Fruit fly (Drosophila melanogaster) whole organism, embryonic: ENCODE results near the gene CG2124.
A peak's percentile ranks its signal among the peaks of the same experiment; 100 is the strongest.

Source experiments
- Awh ChIP-seq: fragments of 200-800 bp; sonication (Bioruptor generic); IDR thresholded peaks from 2 replicates; pipeline ENCODE4, ENCODE4 v1.3.6; 2022; ENCODE audit warnings: missing biosample characterization, missing genetic modification characterization
- Bgb ChIP-seq: fragments of 200-800 bp; sonication (Bioruptor generic); IDR thresholded peaks from 2 replicates; pipeline ENCODE4 v1.3.6; 2022; ENCODE audit warnings: missing biosample characterization, missing genetic modification characterization; ENCODE audit not compliant: partially characterized antibody
- CG10431 ChIP-seq: fragments of 200-800 bp; sonication (Bioruptor generic); optimal IDR thresholded peaks from 3 replicates; lab custom pipeline; 2018; ENCODE audit warnings: missing biosample characterization, mild to moderate bottlenecking, missing genetic modification characterization
- CG10462 ChIP-seq: fragments of 200-800 bp; sonication (Bioruptor generic); optimal IDR thresholded peaks from 2 replicates; lab custom pipeline; 2016; ENCODE audit warnings: missing biosample characterization, missing genetic modification characterization
- CG11085 ChIP-seq: fragments of 200-800 bp; sonication (Bioruptor generic); IDR thresholded peaks from 2 replicates; pipeline ENCODE4 v1.3.6; 2022; ENCODE audit warnings: missing biosample characterization, missing genetic modification characterization
- CG12236 ChIP-seq: fragments of 200-800 bp; sonication (Bioruptor generic); optimal IDR thresholded peaks from 2 replicates; lab custom pipeline; 2016; ENCODE audit warnings: missing biosample characterization, missing genetic modification characterization
- CG14050 ChIP-seq: fragments of 200-800 bp; sonication (Bioruptor generic); IDR thresholded peaks from 3 replicates; pipeline ENCODE4 v1.3.6; 2022; ENCODE audit warnings: missing biosample characterization, missing genetic modification characterization
- CG1647 ChIP-seq: fragments of 200-800 bp; sonication (Bioruptor generic); optimal IDR thresholded peaks from 3 replicates; lab custom pipeline; 2016; ENCODE audit warnings: missing biosample characterization, missing genetic modification characterization
- CG18599 ChIP-seq: fragments of 200-800 bp; sonication (Bioruptor generic); optimal IDR thresholded peaks from 3 replicates; lab custom pipeline; 2017; ENCODE audit warnings: missing biosample characterization, missing genetic modification characterization, mild to moderate bottlenecking, moderate library complexity, missing genetic modification reagents
- CG2120 ChIP-seq: fragments of 200-800 bp; sonication (Bioruptor generic); optimal IDR thresholded peaks from 3 replicates; lab custom pipeline; 2016; ENCODE audit warnings: missing biosample characterization, missing genetic modification characterization
- CG2199 ChIP-seq: fragments of 200-800 bp; sonication (Bioruptor generic); IDR thresholded peaks from 3 replicates; pipeline ENCODE4 v1.3.6; 2022; ENCODE audit warnings: missing biosample characterization, missing genetic modification characterization
- CG32532 ChIP-seq: fragments of 200-800 bp; sonication (Bioruptor generic); IDR thresholded peaks from 2 replicates; pipeline ENCODE4 v1.3.6; 2022; ENCODE audit warnings: missing biosample characterization, missing genetic modification characterization
- CG34376 ChIP-seq: fragments of 200-800 bp; sonication (Bioruptor generic); optimal IDR thresholded peaks from 2 replicates; lab custom pipeline; 2018; ENCODE audit warnings: missing biosample characterization, mild to moderate bottlenecking, missing genetic modification characterization
- CG6683 ChIP-seq: fragments of 200-800 bp; sonication (Bioruptor generic); optimal IDR thresholded peaks from 2 replicates; lab custom pipeline; 2017; ENCODE audit warnings: missing biosample characterization, mild to moderate bottlenecking, missing genetic modification characterization, missing genetic modification reagents
- CG8359 ChIP-seq: fragments of 200-800 bp; sonication (Bioruptor generic); optimal IDR thresholded peaks from 2 replicates; lab custom pipeline; 2017; ENCODE audit warnings: missing biosample characterization, mild to moderate bottlenecking, missing genetic modification characterization, borderline replicate concordance
- CG8388 ChIP-seq: fragments of 200-800 bp; sonication (Bioruptor generic); optimal IDR thresholded peaks from 2 replicates; lab custom pipeline; 2019; ENCODE audit warnings: missing biosample characterization, mild to moderate bottlenecking, missing genetic modification characterization, moderate library complexity
- CG9215 ChIP-seq: fragments of 200-800 bp; sonication (Bioruptor generic); IDR thresholded peaks from 2 replicates; pipeline ENCODE4 v1.3.6; 2022; ENCODE audit warnings: missing biosample characterization, missing genetic modification characterization
- CG9437 ChIP-seq: fragments of 200-800 bp; sonication (Bioruptor generic); optimal IDR thresholded peaks from 2 replicates; lab custom pipeline; 2018; ENCODE audit warnings: missing biosample characterization, mild to moderate bottlenecking, missing genetic modification characterization
- CG9727 ChIP-seq: fragments of 200-800 bp; sonication (Bioruptor generic); optimal IDR thresholded peaks from 3 replicates; lab custom pipeline; 2017; ENCODE audit warnings: missing biosample characterization, mild to moderate bottlenecking, missing genetic modification characterization
- Dbx ChIP-seq: fragments of 200-800 bp; sonication (Bioruptor generic); IDR thresholded peaks from 3 replicates; pipeline ENCODE4 v1.3.6; 2022; ENCODE audit warnings: missing biosample characterization, missing genetic modification characterization
- Deaf1 ChIP-seq: fragments of 200-800 bp; optimal IDR thresholded peaks from 3 replicates; lab custom pipeline; 2019; ENCODE audit warnings: missing biosample characterization, mild to moderate bottlenecking, missing genetic modification characterization, moderate library complexity
- Dip3 ChIP-seq: fragments of 200-800 bp; sonication (Bioruptor generic); optimal IDR thresholded peaks from 3 replicates; lab custom pipeline; 2016; ENCODE audit warnings: missing biosample characterization, missing genetic modification characterization
- Drgx ChIP-seq: fragments of 200-800 bp; sonication (Bioruptor generic); IDR thresholded peaks from 2 replicates; pipeline ENCODE4 v1.3.6; 2022; ENCODE audit warnings: missing biosample characterization, missing genetic modification characterization
- Fer2 ChIP-seq: fragments of 200-800 bp; sonication (Bioruptor generic); optimal IDR thresholded peaks from 2 replicates; lab custom pipeline; 2018; ENCODE audit warnings: missing biosample characterization, mild to moderate bottlenecking, missing genetic modification characterization, moderate library complexity
- H15 ChIP-seq: fragments of 200-800 bp; sonication (Bioruptor generic); IDR thresholded peaks from 3 replicates; pipeline ENCODE4 v1.3.6; 2022; ENCODE audit warnings: missing biosample characterization, missing genetic modification characterization
- H2.0 ChIP-seq: fragments of 200-800 bp; sonication (Bioruptor generic); IDR thresholded peaks from 2 replicates; pipeline ENCODE4 v1.3.6; 2022; ENCODE audit warnings: missing biosample characterization, missing genetic modification characterization
- Jarid2 ChIP-seq: fragments of 200-800 bp; sonication (Bioruptor generic); optimal IDR thresholded peaks from 3 replicates; lab custom pipeline; 2017; ENCODE audit warnings: mild to moderate bottlenecking, missing biosample characterization, missing genetic modification reagents, missing genetic modification characterization
- Meics ChIP-seq: fragments of 200-800 bp; sonication (Bioruptor generic); optimal IDR thresholded peaks from 2 replicates; lab custom pipeline; 2017; ENCODE audit warnings: missing biosample characterization, mild to moderate bottlenecking, missing genetic modification characterization
- NC2β ChIP-seq: fragments of 200-800 bp; sonication (Bioruptor generic); optimal IDR thresholded peaks from 2 replicates; lab custom pipeline; 2016; ENCODE audit warnings: missing biosample characterization, missing genetic modification characterization
- Side ChIP-seq: fragments of 200-800 bp; sonication (Bioruptor generic); optimal IDR thresholded peaks from 2 replicates; lab custom pipeline; 2016; ENCODE audit warnings: missing biosample characterization, missing genetic modification characterization
- btn ChIP-seq: fragments of 200-800 bp; sonication (Bioruptor generic); optimal IDR thresholded peaks from 2 replicates; lab custom pipeline; 2016; ENCODE audit warnings: missing biosample characterization, missing genetic modification characterization
- cato ChIP-seq: fragments of 200-800 bp; sonication (Bioruptor generic); optimal IDR thresholded peaks from 2 replicates; lab custom pipeline; 2016; ENCODE audit warnings: missing biosample characterization, missing genetic modification characterization, borderline replicate concordance
- cwo ChIP-seq: fragments of 200-800 bp; sonication (Bioruptor generic); optimal IDR thresholded peaks from 3 replicates; lab custom pipeline; 2017; ENCODE audit warnings: missing biosample characterization, missing genetic modification characterization, mild to moderate bottlenecking, moderate library complexity, missing genetic modification reagents
- ems ChIP-seq: fragments of 200-800 bp; sonication (Bioruptor generic); optimal IDR thresholded peaks from 3 replicates; lab custom pipeline; 2016; ENCODE audit warnings: missing biosample characterization, missing genetic modification characterization
- fd64A ChIP-seq: fragments of 200-800 bp; sonication (Bioruptor generic); optimal IDR thresholded peaks from 3 replicates; lab custom pipeline; 2018; ENCODE audit warnings: missing biosample characterization, mild to moderate bottlenecking, missing genetic modification characterization
- gt ChIP-seq: fragments of 200-800 bp; sonication (Bioruptor generic); IDR thresholded peaks from 2 replicates; pipeline ENCODE4 v1.3.6; 2022; ENCODE audit warnings: missing biosample characterization, missing genetic modification characterization
- h ChIP-seq: fragments of >200 bp; optimal IDR thresholded peaks from 2 replicates; lab custom pipeline; 2017
- hb ChIP-seq: fragments of 200-800 bp; sonication (Bioruptor generic); IDR thresholded peaks from 3 replicates; pipeline ENCODE4 v1.3.6; 2022; ENCODE audit warnings: missing biosample characterization, missing genetic modification characterization; ENCODE audit not compliant: partially characterized antibody
- kay ChIP-seq: fragments of 200-800 bp; sonication (Bioruptor generic); optimal IDR thresholded peaks from 2 replicates; lab custom pipeline; 2016; ENCODE audit warnings: missing biosample characterization, missing genetic modification characterization
- mirr ChIP-seq: fragments of 200-800 bp; sonication (Bioruptor generic); optimal IDR thresholded peaks from 3 replicates; lab custom pipeline; 2018; ENCODE audit warnings: missing biosample characterization, mild to moderate bottlenecking, missing genetic modification characterization
- nom ChIP-seq: fragments of 200-800 bp; sonication (Bioruptor generic); optimal IDR thresholded peaks from 2 replicates; lab custom pipeline; 2017; ENCODE audit warnings: missing biosample characterization, missing genetic modification characterization, mild to moderate bottlenecking, moderate library complexity, missing genetic modification reagents
- pho ChIP-seq: fragments of 200-800 bp; sonication (Bioruptor generic); optimal IDR thresholded peaks from 2 replicates; lab custom pipeline; 2016; ENCODE audit warnings: missing biosample characterization, missing genetic modification characterization
- prd ChIP-seq, 3 experiments: fragments of >200 bp in 2 of 3; fragments of 200-800 bp in 1 of 3; sonication (Bioruptor generic) in 1 of 3; optimal IDR thresholded peaks in 2 of 3; IDR thresholded peaks in 1 of 3; 2 replicates in 2 of 3; 3 replicates in 1 of 3; pipeline versions ENCODE4 v1.3.6 to Lab custom; 2017 to 2022; ENCODE audit warnings: missing biosample characterization in 1 of 3, missing genetic modification characterization in 1 of 3
- pum ChIP-seq: fragments of 200-800 bp; sonication (Bioruptor generic); optimal IDR thresholded peaks from 2 replicates; lab custom pipeline; 2016; ENCODE audit warnings: missing biosample characterization, missing genetic modification characterization
- schlank ChIP-seq: fragments of 200-800 bp; sonication (Bioruptor generic); optimal IDR thresholded peaks from 2 replicates; lab custom pipeline; 2018; ENCODE audit warnings: missing biosample characterization, mild to moderate bottlenecking, missing genetic modification characterization
- shn ChIP-seq: fragments of 200-800 bp; sonication (Bioruptor generic); optimal IDR thresholded peaks from 3 replicates; lab custom pipeline; 2016; ENCODE audit warnings: missing biosample characterization, missing genetic modification characterization
- sim ChIP-seq: fragments of 200-800 bp; sonication (Bioruptor generic); IDR thresholded peaks from 2 replicates; pipeline ENCODE4 v1.3.6; 2022; ENCODE audit warnings: missing biosample characterization, missing genetic modification characterization
- slbo ChIP-seq: fragments of 200-800 bp; sonication (Bioruptor generic); IDR thresholded peaks from 2 replicates; pipeline ENCODE4 v1.3.6; 2022; ENCODE audit warnings: missing biosample characterization, missing genetic modification characterization
- sna ChIP-seq: fragments of 200-800 bp; sonication (Bioruptor generic); IDR thresholded peaks from 2 replicates; pipeline ENCODE4 v1.3.6; 2022; ENCODE audit warnings: missing biosample characterization, missing genetic modification characterization; ENCODE audit not compliant: partially characterized antibody
- sqz ChIP-seq: fragments of 200-800 bp; sonication (Bioruptor generic); optimal IDR thresholded peaks from 3 replicates; lab custom pipeline; 2018; ENCODE audit warnings: missing biosample characterization, mild to moderate bottlenecking, missing genetic modification characterization

Gene CG2124

DNA sequence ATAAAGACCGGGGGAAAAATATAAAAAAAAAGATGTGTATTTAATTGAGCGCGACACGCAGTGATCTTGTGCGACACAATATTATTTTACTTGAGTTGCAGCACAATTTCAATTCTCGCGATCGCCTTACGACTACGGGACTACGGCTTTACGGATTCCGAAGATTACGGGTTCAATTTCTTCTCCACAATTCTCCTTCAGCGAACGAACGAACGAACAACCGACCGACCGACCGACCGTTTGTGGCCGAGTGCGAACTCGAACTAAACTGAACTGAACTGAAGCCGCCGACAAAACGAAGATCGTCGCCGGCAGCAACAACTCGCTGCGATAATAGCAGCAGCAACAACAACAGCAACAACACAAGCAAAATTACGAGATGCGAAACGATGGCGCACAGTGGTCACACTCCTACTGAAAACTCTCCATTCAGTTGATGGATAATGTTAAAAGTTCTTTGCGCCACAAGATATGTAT, 10.7 kb upstream of the CG2124 start, which contains the start of gene spri (continued):
- TF ChIP-seq CG9727 (no peak), Drgx (GFP tag; lab: Robert Waterston, UW) (peak; percentile 52; the same call in 1 of the 2 replicates), Bgb (GFP tag; lab: Robert Waterston, UW) (peak; percentile 48; the same call in 1 of the 2 replicates), shn (GFP tag; lab: Kevin White, UChicago) (no peak), CG14050 (GFP tag; lab: Robert Waterston, UW) (no peak), CG6683 (GFP tag; lab: Kevin White, UChicago) (no peak), CG10462 (GFP tag; lab: Kevin White, UChicago) (no peak), CG11085 (GFP tag; lab: Robert Waterston, UW) (no peak), sim (no peak), Fer2 (tag; lab: Kevin White, UChicago) (no peak), CG12236 (GFP tag; lab: Kevin White, UChicago) (no peak), Dbx (GFP tag; lab: Robert Waterston, UW) (peak; percentile 26; the same call in 1 of the 3 replicates), kay (GFP tag; lab: Kevin White, UChicago) (no peak), schlank (tag; lab: Kevin White, UChicago) (no peak), fd64A (GFP tag; lab: Kevin White, UChicago) (no peak), CG2120 (peak; percentile 1), CG10431 (no peak), CG18599 (no peak), sna (GFP tag; lab: Robert Waterston, UW) (0 out of 2 replicates have a peak, but pooled peaks have one; percentile 18), CG8388 (no peak), CG9215 (GFP tag; lab: Robert Waterston, UW) (no peak), Awh (0 out of 2 replicates have a peak, but pooled peaks have one; percentile 10), slbo (GFP tag; lab: Robert Waterston, UW) (no peak), Jarid2 (GFP tag; lab: Kevin White, UChicago) (peak; percentile 83), CG1647 (GFP tag; lab: Kevin White, UChicago) (no peak), CG32532 (GFP tag; lab: Robert Waterston, UW) (peak; percentile 51), btn (GFP tag; lab: Kevin White, UChicago) (no peak), CG34376 (GFP tag; lab: Kevin White, UChicago) (peak; percentile 52), cwo (GFP tag; lab: Kevin White, UChicago) (no peak), NC2β (GFP tag; lab: Kevin White, UChicago) (no peak), h (lab: Kevin White, UChicago) (no peak), CG2199 (GFP tag; lab: Robert Waterston, UW) (0 out of 3 replicates have a peak, but pooled peaks have one; percentile 47), pum (no peak), Deaf1 (tag; lab: Kevin White, UChicago) (peak; percentile 94), H15 (GFP tag; lab: Robert Waterston, UW) (no peak), sqz (GFP tag; lab: Kevin White, UChicago) (no peak), CG8359 (no peak), Side (GFP tag; lab: Kevin White, UChicago) (no peak), Dip3 (GFP tag; lab: Kevin White, UChicago) (no peak), nom (GFP tag; lab: Kevin White, UChicago) (peak; percentile 88), cato (no peak), gt (GFP tag; lab: Robert Waterston, UW) (no peak), pho (no peak), ems (GFP tag; lab: Kevin White, UChicago) (no peak), CG9437 (GFP tag; lab: Kevin White, UChicago) (peak; percentile 16), H2.0 (no peak), mirr (GFP tag; lab: Kevin White, UChicago) (no peak), hb (GFP tag; lab: Robert Waterston, UW) (no peak), Meics (GFP tag; lab: Kevin White, UChicago) (peak; percentile 6), prd (optimal IDR thresholded peaks at IDR 0.05; lab: Kevin White, UChicago) (no peak), prd (GFP tag; IDR thresholded peaks at IDR 0.05; lab: Robert Waterston, UW) (0 out of 3 replicates have a peak, but pooled peaks have one; percentile 5)
